Fruit fly (Drosophila melanogaster): ENCODE data around the gene TwdlZ.

The TwdlZ gene

dm6 chrX:16723203-16724173 is 14.5 kb upstream of the TwdlZ start (continued):
- TF ChIP-seq Stat92E (GFP tag; optimal IDR thresholded peaks at IDR 0.05) (no peak), CG2120 (GFP tag; optimal IDR thresholded peaks at IDR 0.05) (peak; percentile 86), CG18476 (GFP tag; optimal IDR thresholded peaks at IDR 0.05) (peak; percentile 6), CG15269 (tag; optimal IDR thresholded peaks at IDR 0.05) (peak; percentile 84), CG8924 (tag; optimal IDR thresholded peaks at IDR 0.05) (peak; percentile 79), CG34422 (GFP tag; IDR thresholded peaks at IDR 0.05) (peak; percentile 67; the same call in 2 of the 3 replicates), CG12299 (tag; optimal IDR thresholded peaks at IDR 0.05) (peak; percentile 73), B-H2 (GFP tag; optimal IDR thresholded peaks at IDR 0.05) (no peak), CG11560 (tag; IDR thresholded peaks at IDR 0.05) (no peak), CG5245 (GFP tag; optimal IDR thresholded peaks at IDR 0.05) (no peak), lov (optimal IDR thresholded peaks at IDR 0.05) (no peak), lov (GFP tag; IDR thresholded peaks at IDR 0.05) (no peak), vnd (GFP tag; IDR thresholded peaks at IDR 0.05; ENCODE audit: partially characterized antibody) (no peak), CG15601 (tag; optimal IDR thresholded peaks at IDR 0.05) (peak; percentile 79), CG13775 (GFP tag; optimal IDR thresholded peaks at IDR 0.05) (peak; percentile 67), CG7839 (tag; optimal IDR thresholded peaks at IDR 0.05) (peak; percentile 73), Hr3 (GFP tag; optimal IDR thresholded peaks at IDR 0.05) (peak; percentile 70), CG16813 (GFP tag; IDR thresholded peaks at IDR 0.05; ENCODE audit: partially characterized antibody) (no peak), nerfin-2 (GFP tag; IDR thresholded peaks at IDR 0.05; ENCODE audit: partially characterized antibody) (no peak), wdn (GFP tag; IDR thresholded peaks at IDR 0.05) (peak; percentile 53), lola (GFP tag; optimal IDR thresholded peaks at IDR 0.05) (peak in 1 of 3 experiments; percentile 71), slp2 (GFP tag; optimal IDR thresholded peaks at IDR 0.05) (peak; percentile 50), p53 (GFP tag; optimal IDR thresholded peaks at IDR 0.05) (no peak), CG11398 (GFP tag; optimal IDR thresholded peaks at IDR 0.05) (no peak), h (optimal IDR thresholded peaks at IDR 0.05) (no peak), CG4617 (GFP tag; optimal IDR thresholded peaks at IDR 0.05; ENCODE audit: borderline replicate concordance) (no peak), CG3065 (GFP tag; optimal IDR thresholded peaks at IDR 0.05) (no peak), NFAT (GFP tag; IDR thresholded peaks at IDR 0.05) (0 out of 2 replicates have a peak, but pooled peaks have one; percentile 39), sd (tag; optimal IDR thresholded peaks at IDR 0.05) (peak; percentile 59), CG15479 (GFP tag; optimal IDR thresholded peaks at IDR 0.05) (no peak), HmgZ (tag; optimal IDR thresholded peaks at IDR 0.05) (peak; percentile 59), CG1603 (tag; optimal IDR thresholded peaks at IDR 0.05) (no peak), Hmx (GFP tag; optimal IDR thresholded peaks at IDR 0.05) (no peak), HLH4C (GFP tag; IDR thresholded peaks at IDR 0.05; ENCODE audit: partially characterized antibody) (no peak), Spps (tag; optimal IDR thresholded peaks at IDR 0.05) (no peak), sens-2 (GFP tag; IDR thresholded peaks at IDR 0.05) (no peak), CG7271 (tag; optimal IDR thresholded peaks at IDR 0.05) (no peak), CG10321 (GFP tag; IDR thresholded peaks at IDR 0.05) (no peak), hkb (optimal IDR thresholded peaks at IDR 0.05) (no peak), hkb (GFP tag; IDR thresholded peaks at IDR 0.05) (peak; percentile 83), Dll (GFP tag; IDR thresholded peaks at IDR 0.05; ENCODE audit: partially characterized antibody) (no peak), mld (GFP tag; IDR thresholded peaks at IDR 0.05; ENCODE audit: partially characterized antibody) (no peak), dmrt11E (tag; optimal IDR thresholded peaks at IDR 0.05) (peak; percentile 69), CG14860 (GFP tag; IDR thresholded peaks at IDR 0.05; ENCODE audit: partially characterized antibody) (no peak), Dad (GFP tag; optimal IDR thresholded peaks at IDR 0.05) (no peak), Med (GFP tag) (peak; percentile 77), Blimp-1 (GFP tag; optimal IDR thresholded peaks at IDR 0.05) (peak; percentile 52), CG8359 (GFP tag; optimal IDR thresholded peaks at IDR 0.05; ENCODE audit: borderline replicate concordance) (no peak)

All from whole organism, embryonic.